Fruit fly (Drosophila melanogaster) whole organism, embryonic: ENCODE measurements around the gene Antdh.

Source experiments
- Atf3 ChIP-seq: fragments of 200-800 bp; sonication (Bioruptor generic); optimal IDR thresholded peaks from 3 replicates; lab custom pipeline; 2016; ENCODE audit warnings: missing biosample characterization, missing genetic modification characterization
- Atf6 ChIP-seq: fragments of 200-800 bp; sonication (Bioruptor generic); IDR thresholded peaks from 2 replicates; pipeline ENCODE4 v1.3.6; 2022; ENCODE audit warnings: missing biosample characterization, missing genetic modification characterization
- Bteb2 ChIP-seq: fragments of 200-800 bp; sonication (Bioruptor generic); optimal IDR thresholded peaks from 2 replicates; lab custom pipeline; 2016; ENCODE audit warnings: missing biosample characterization, missing genetic modification characterization
- CG10366 ChIP-seq: fragments of 200-800 bp; sonication (Bioruptor generic); IDR thresholded peaks from 2 replicates; pipeline ENCODE4 v1.3.6; 2022; ENCODE audit warnings: missing biosample characterization, missing genetic modification characterization
- CG10979 ChIP-seq: fragments of 200-800 bp; sonication (Bioruptor generic); optimal IDR thresholded peaks from 2 replicates; lab custom pipeline; 2018; ENCODE audit warnings: missing biosample characterization, mild to moderate bottlenecking, missing genetic modification characterization, moderate library complexity
- CG13287 ChIP-seq: fragments of 200-800 bp; sonication (Bioruptor generic); IDR thresholded peaks from 2 replicates; pipeline ENCODE4 v1.3.6; 2022; ENCODE audit warnings: missing biosample characterization, missing genetic modification characterization; ENCODE audit not compliant: partially characterized antibody
- CG13624 ChIP-seq: fragments of 200-800 bp; sonication (Bioruptor generic); optimal IDR thresholded peaks from 2 replicates; lab custom pipeline; 2016; ENCODE audit warnings: missing biosample characterization, missing genetic modification characterization
- CG15073 ChIP-seq: fragments of 200-800 bp; sonication (Bioruptor generic); optimal IDR thresholded peaks from 2 replicates; lab custom pipeline; 2016; ENCODE audit warnings: missing biosample characterization, missing genetic modification characterization
- CG1647 ChIP-seq: fragments of 200-800 bp; sonication (Bioruptor generic); optimal IDR thresholded peaks from 3 replicates; lab custom pipeline; 2016; ENCODE audit warnings: missing biosample characterization, missing genetic modification characterization
- CG16813 ChIP-seq: fragments of 200-800 bp; sonication (Bioruptor generic); IDR thresholded peaks from 3 replicates; pipeline ENCODE4 v1.3.6; 2022; ENCODE audit warnings: missing biosample characterization, missing genetic modification characterization; ENCODE audit not compliant: partially characterized antibody
- CG17829 ChIP-seq: fragments of 200-800 bp; optimal IDR thresholded peaks from 2 replicates; lab custom pipeline; 2019; ENCODE audit warnings: missing biosample characterization, mild to moderate bottlenecking, missing genetic modification characterization, moderate library complexity
- CG18619 ChIP-seq: fragments of 200-800 bp; sonication (Bioruptor generic); optimal IDR thresholded peaks from 3 replicates; lab custom pipeline; 2017; ENCODE audit warnings: missing biosample characterization, mild to moderate bottlenecking, missing genetic modification characterization
- CG5245 ChIP-seq: fragments of 200-800 bp; sonication (Bioruptor generic); optimal IDR thresholded peaks from 3 replicates; lab custom pipeline; 2016; ENCODE audit warnings: missing biosample characterization, missing genetic modification characterization
- CG6254 ChIP-seq: fragments of 200-800 bp; sonication (Bioruptor generic); optimal IDR thresholded peaks from 3 replicates; lab custom pipeline; 2017; ENCODE audit warnings: mild to moderate bottlenecking, missing biosample characterization, missing genetic modification reagents, missing genetic modification characterization
- CG6791 ChIP-seq: fragments of 200-800 bp; sonication (Bioruptor generic); IDR thresholded peaks from 3 replicates; pipeline ENCODE4 v1.3.6; 2022; ENCODE audit warnings: missing biosample characterization, missing genetic modification characterization; ENCODE audit not compliant: partially characterized antibody
- CG6854 ChIP-seq: fragments of 200-800 bp; sonication (Bioruptor generic); optimal IDR thresholded peaks from 3 replicates; lab custom pipeline; 2017; ENCODE audit warnings: missing biosample characterization, mild to moderate bottlenecking, missing genetic modification characterization
- CG8765 ChIP-seq: fragments of 200-800 bp; sonication (Bioruptor generic); IDR thresholded peaks from 2 replicates; pipeline ENCODE4 v1.3.6; 2022; ENCODE audit warnings: missing biosample characterization, missing genetic modification characterization
- CkIIα-i1 ChIP-seq: fragments of 200-800 bp; sonication (Bioruptor generic); IDR thresholded peaks from 2 replicates; pipeline ENCODE4 v1.3.6; 2022; ENCODE audit warnings: missing biosample characterization, missing genetic modification characterization
- CrebB ChIP-seq: fragments of 200-800 bp; sonication (Bioruptor generic); optimal IDR thresholded peaks from 3 replicates; lab custom pipeline; 2018; ENCODE audit warnings: missing biosample characterization, mild to moderate bottlenecking, missing genetic modification characterization
- Dll ChIP-seq: fragments of 200-800 bp; sonication (Bioruptor generic); IDR thresholded peaks from 4 replicates; pipeline ENCODE4 v1.3.6; 2022; ENCODE audit warnings: missing biosample characterization, missing genetic modification characterization; ENCODE audit not compliant: partially characterized antibody
- Dref ChIP-seq: fragments of 200-800 bp; sonication (Bioruptor generic); IDR thresholded peaks from 2 replicates; pipeline ENCODE4 v1.3.6; 2022; ENCODE audit warnings: missing biosample characterization, missing genetic modification characterization
- ERR ChIP-seq: fragments of 200-800 bp; sonication (Bioruptor generic); optimal IDR thresholded peaks from 2 replicates; lab custom pipeline; 2016; ENCODE audit warnings: missing biosample characterization, missing genetic modification characterization
- Eip74EF ChIP-seq, 2 experiments: fragments of 200-800 bp in 1 of 2; fragments of >200 bp in 1 of 2; sonication (Bioruptor generic) in 1 of 2; optimal IDR thresholded peaks; 2 replicates each; lab custom pipeline; 2017 to 2019; ENCODE audit warnings: missing biosample characterization in 2 of 2, missing genetic modification characterization in 2 of 2, mild to moderate bottlenecking in 1 of 2, moderate library complexity in 1 of 2
- Ets97D ChIP-seq: fragments of 200-800 bp; sonication (Bioruptor generic); optimal IDR thresholded peaks from 3 replicates; lab custom pipeline; 2016; ENCODE audit warnings: missing biosample characterization, missing genetic modification characterization
- Hr78 ChIP-seq, 2 experiments: fragments of 200-800 bp in 1 of 2; fragments of >200 bp in 1 of 2; sonication (Bioruptor generic) in 1 of 2; optimal IDR thresholded peaks; 2 replicates each; lab custom pipeline; 2017 to 2019; ENCODE audit warnings: missing biosample characterization in 2 of 2, missing genetic modification characterization in 2 of 2, mild to moderate bottlenecking in 1 of 2, moderate library complexity in 1 of 2
- Meics ChIP-seq: fragments of 200-800 bp; sonication (Bioruptor generic); optimal IDR thresholded peaks from 2 replicates; lab custom pipeline; 2017; ENCODE audit warnings: missing biosample characterization, mild to moderate bottlenecking, missing genetic modification characterization
- Mrtf ChIP-seq: fragments of 200-800 bp; sonication (Bioruptor generic); IDR thresholded peaks from 3 replicates; pipeline ENCODE4 v1.3.6; 2022; ENCODE audit warnings: missing biosample characterization, missing genetic modification characterization
- Scr ChIP-seq: fragments of 200-800 bp; sonication (Bioruptor generic); IDR thresholded peaks from 2 replicates; pipeline ENCODE4 v1.3.6; 2022; ENCODE audit warnings: missing biosample characterization, missing genetic modification characterization; ENCODE audit not compliant: partially characterized antibody
- Stat92E ChIP-seq, 3 experiments: fragments of >200 bp in 2 of 3; fragments of 200-800 bp in 1 of 3; sonication (Bioruptor generic) in 1 of 3; optimal IDR thresholded peaks; 2 replicates each; lab custom pipeline; 2017 to 2019; ENCODE audit warnings: missing biosample characterization in 3 of 3, missing genetic modification characterization in 3 of 3, mild to moderate bottlenecking in 1 of 3, moderate library complexity in 1 of 3
- Trl ChIP-seq, 3 experiments: fragments of >200 bp in 2 of 3; fragments of 200-800 bp in 1 of 3; sonication (Bioruptor generic) in 1 of 3; optimal IDR thresholded peaks; 2 replicates in 1 of 3; 3 replicates in 2 of 3; lab custom pipeline; 2016 to 2017; ENCODE audit warnings: missing biosample characterization in 1 of 3, missing genetic modification characterization in 1 of 3
- Xbp1 ChIP-seq: fragments of 200-800 bp; sonication (Bioruptor generic); optimal IDR thresholded peaks from 3 replicates; lab custom pipeline; 2016; ENCODE audit warnings: missing biosample characterization, mild to moderate bottlenecking, missing genetic modification characterization
- YL-1 ChIP-seq: fragments of 200-800 bp; sonication (Bioruptor generic); optimal IDR thresholded peaks from 3 replicates; lab custom pipeline; 2017; ENCODE audit warnings: missing biosample characterization, mild to moderate bottlenecking, missing genetic modification characterization
- ato ChIP-seq: fragments of 200-800 bp; sonication (Bioruptor generic); IDR thresholded peaks from 2 replicates; pipeline ENCODE4 v1.3.6; 2022; ENCODE audit warnings: missing biosample characterization, missing genetic modification characterization; ENCODE audit not compliant: partially characterized antibody
- az2 ChIP-seq: fragments of 200-800 bp; sonication (Bioruptor generic); optimal IDR thresholded peaks from 3 replicates; lab custom pipeline; 2016; ENCODE audit warnings: missing biosample characterization, missing genetic modification characterization
- cad ChIP-seq: fragments of >200 bp; optimal IDR thresholded peaks from 2 replicates; lab custom pipeline; 2017; ENCODE audit warnings: missing biosample characterization, missing genetic modification characterization
- chif ChIP-seq, 2 experiments: fragments of 200-800 bp; sonication (Bioruptor generic); optimal IDR thresholded peaks; 3 replicates each; lab custom pipeline; 2016; ENCODE audit warnings: missing biosample characterization in 2 of 2, missing genetic modification characterization in 2 of 2
- chn ChIP-seq: fragments of 200-800 bp; sonication (Bioruptor generic); optimal IDR thresholded peaks from 2 replicates; lab custom pipeline; 2016; ENCODE audit warnings: missing biosample characterization, missing genetic modification characterization
- dm ChIP-seq: fragments of 200-800 bp; sonication (Bioruptor generic); optimal IDR thresholded peaks from 3 replicates; lab custom pipeline; 2016; ENCODE audit warnings: missing biosample characterization, missing genetic modification characterization
- eve ChIP-seq, 2 experiments: fragments of >200 bp; optimal IDR thresholded peaks; 2 replicates each; lab custom pipeline; 2017; ENCODE audit warnings: missing biosample characterization in 2 of 2, missing genetic modification characterization in 2 of 2
- fd96Cb ChIP-seq: fragments of 200-800 bp; sonication (Bioruptor generic); optimal IDR thresholded peaks from 2 replicates; lab custom pipeline; 2018; ENCODE audit warnings: missing biosample characterization, mild to moderate bottlenecking, missing genetic modification characterization, moderate library complexity
- grn ChIP-seq: fragments of 200-800 bp; sonication (Bioruptor generic); optimal IDR thresholded peaks from 3 replicates; lab custom pipeline; 2017; ENCODE audit warnings: missing biosample characterization, missing genetic modification characterization
- h ChIP-seq: fragments of >200 bp; optimal IDR thresholded peaks from 2 replicates; lab custom pipeline; 2017
- hb ChIP-seq: fragments of 200-800 bp; sonication (Bioruptor generic); IDR thresholded peaks from 3 replicates; pipeline ENCODE4 v1.3.6; 2022; ENCODE audit warnings: missing biosample characterization, missing genetic modification characterization; ENCODE audit not compliant: partially characterized antibody
- ken ChIP-seq: fragments of 200-800 bp; sonication (Bioruptor generic); IDR thresholded peaks from 3 replicates; pipeline ENCODE4 v1.3.6; 2022; ENCODE audit warnings: missing biosample characterization, missing genetic modification characterization
- maf-S ChIP-seq: fragments of 200-800 bp; sonication (Bioruptor generic); optimal IDR thresholded peaks from 2 replicates; lab custom pipeline; 2016; ENCODE audit warnings: missing biosample characterization, missing genetic modification characterization
- oc ChIP-seq: fragments of 200-800 bp; sonication (Bioruptor generic); optimal IDR thresholded peaks from 2 replicates; lab custom pipeline; 2018; ENCODE audit warnings: missing biosample characterization, mild to moderate bottlenecking, missing genetic modification characterization, moderate library complexity
- otp ChIP-seq: fragments of 200-800 bp; sonication (Bioruptor generic); IDR thresholded peaks from 3 replicates; pipeline ENCODE4, ENCODE4 v1.3.6; 2022; ENCODE audit warnings: missing biosample characterization, missing genetic modification characterization
- pum ChIP-seq: fragments of 200-800 bp; sonication (Bioruptor generic); optimal IDR thresholded peaks from 2 replicates; lab custom pipeline; 2016; ENCODE audit warnings: missing biosample characterization, missing genetic modification characterization
- ttk ChIP-seq: fragments of 200-800 bp; sonication (Bioruptor generic); IDR thresholded peaks from 2 replicates; pipeline ENCODE4 v2.1.2; 2022; ENCODE audit warnings: missing biosample characterization, missing genetic modification characterization
- unc-4 ChIP-seq: fragments of 200-800 bp; sonication (Bioruptor generic); IDR thresholded peaks from 2 replicates; pipeline ENCODE4 v1.3.6; 2022; ENCODE audit warnings: missing biosample characterization, missing genetic modification characterization; ENCODE audit not compliant: partially characterized antibody
- wor ChIP-seq: fragments of 200-800 bp; sonication (Bioruptor generic); IDR thresholded peaks from 2 replicates; pipeline ENCODE4 v1.3.6; 2022; ENCODE audit warnings: missing biosample characterization, missing genetic modification characterization

Gene Antdh

dm6 chrX:11128828-11129227, 40.0 kb downstream of the Antdh start, which contains the start of gene SrpRalpha (continued):
- TF ChIP-seq oc (tag; lab: Kevin White, UChicago) (no peak), hb (GFP tag; lab: Robert Waterston, UW) (no peak), Bteb2 (no peak), Hr78 (GFP tag; optimal IDR thresholded peaks at IDR 0.05; lab: Kevin White, UChicago) (no peak), grn (GFP tag; lab: Kevin White, UChicago) (no peak), Stat92E (GFP tag; optimal IDR thresholded peaks at IDR 0.05; lab: Kevin White, UChicago) (no peak), CG1647 (no peak), ttk (GFP tag; lab: Robert Waterston, UW) (no peak), CG6254 (GFP tag; lab: Kevin White, UChicago) (no peak), chn (GFP tag; lab: Kevin White, UChicago) (no peak), CrebB (no peak), Xbp1 (GFP tag; lab: Kevin White, UChicago) (peak; percentile 56), CG6854 (no peak), Atf6 (no peak), Dref (peak; percentile 72), Eip74EF (GFP tag; optimal IDR thresholded peaks at IDR 0.05; lab: Kevin White, UChicago) (no peak), otp (GFP tag; lab: Robert Waterston, UW) (no peak), Meics (GFP tag; lab: Kevin White, UChicago) (no peak), Dll (GFP tag; lab: Robert Waterston, UW) (no peak; the same call in 3 of the 4 replicates), Scr (GFP tag; lab: Robert Waterston, UW) (peak; percentile 42; the same call in 1 of the 2 replicates), ERR (no peak), Mrtf (no peak), Atf3 (no peak), unc-4 (GFP tag; lab: Robert Waterston, UW) (peak; percentile 47; the same call in 1 of the 2 replicates), az2 (no peak), Ets97D (GFP tag; lab: Kevin White, UChicago) (peak; percentile 26), CG18619 (GFP tag; lab: Kevin White, UChicago) (no peak), CG16813 (GFP tag; lab: Robert Waterston, UW) (peak; percentile 33; the same call in 1 of the 3 replicates), YL-1 (GFP tag; lab: Kevin White, UChicago) (peak; percentile 79), CkIIα-i1 (GFP tag; lab: Robert Waterston, UW) (no peak), CG17829 (tag; lab: Kevin White, UChicago) (peak; percentile 12), maf-S (no peak), h (no peak), wor (GFP tag; lab: Robert Waterston, UW) (no peak), cad (GFP tag; lab: Kevin White, UChicago) (no peak), Trl (optimal IDR thresholded peaks at IDR 0.05; lab: Kevin White, UChicago) (no peak), Trl (GFP tag; optimal IDR thresholded peaks at IDR 0.05; lab: Kevin White, UChicago) (no peak), chif (GFP tag; optimal IDR thresholded peaks at IDR 0.05; lab: Kevin White, UChicago) (no peak), CG8765 (GFP tag; lab: Robert Waterston, UW) (no peak), CG15073 (GFP tag; lab: Kevin White, UChicago) (no peak), ato (GFP tag; lab: Robert Waterston, UW) (no peak), fd96Cb (no peak), CG6791 (GFP tag; lab: Robert Waterston, UW) (no peak), CG13624 (no peak), ken (GFP tag; lab: Robert Waterston, UW) (no peak), CG10979 (tag; lab: Kevin White, UChicago) (no peak), dm (GFP tag; lab: Kevin White, UChicago) (peak; percentile 3), CG13287 (peak; percentile 55), CG5245 (no peak), CG10366 (GFP tag; lab: Robert Waterston, UW) (no peak), eve (GFP tag; optimal IDR thresholded peaks at IDR 0.05; lab: Kevin White, UChicago) (no peak), pum (no peak)
